Fruit fly (Drosophila melanogaster): ENCODE data around the gene CG32365.

CG32365 gene

DNA sequence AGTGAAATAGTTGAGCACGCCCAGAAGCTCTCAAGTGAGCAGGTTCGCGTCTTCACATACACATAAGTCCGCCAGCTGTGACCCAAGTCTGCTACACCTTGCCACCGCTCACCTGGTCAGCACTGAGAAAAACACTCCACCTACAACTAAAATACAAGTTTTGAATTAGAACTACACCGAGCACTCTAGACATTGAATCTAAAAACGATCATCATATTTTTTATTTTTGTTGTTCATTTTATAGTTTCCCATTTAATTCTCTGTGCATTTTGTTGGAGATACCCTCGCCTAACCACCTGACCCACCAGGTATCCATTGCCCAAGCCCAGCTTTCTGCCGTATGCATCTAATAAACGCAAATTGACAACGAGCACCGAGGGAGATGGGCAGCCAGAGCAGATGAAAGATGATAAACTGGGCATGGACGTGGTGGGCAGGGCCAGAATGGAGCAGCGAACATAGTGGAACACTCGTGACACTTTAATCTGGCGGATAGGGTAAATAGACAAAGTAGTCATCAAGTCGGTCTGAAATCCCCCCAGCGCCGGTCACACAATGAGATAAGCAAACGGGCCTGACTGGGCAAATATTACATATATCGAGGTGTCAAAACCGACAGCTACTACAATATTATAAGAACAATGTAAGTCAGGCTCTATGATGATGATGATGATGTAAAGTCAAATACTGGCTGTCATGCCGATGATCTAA lies 27.4 kb upstream of the CG32365 start (continued):
- TF ChIP-seq CG3281 (GFP tag; optimal IDR thresholded peaks at IDR 0.05) (no peak), Atf-2 (GFP tag; optimal IDR thresholded peaks at IDR 0.05) (no peak), pzg (GFP tag; optimal IDR thresholded peaks at IDR 0.05) (no peak), B-H2 (GFP tag; optimal IDR thresholded peaks at IDR 0.05) (no peak), wek (GFP tag; optimal IDR thresholded peaks at IDR 0.05) (no peak), hb (GFP tag; IDR thresholded peaks at IDR 0.05; ENCODE audit: partially characterized antibody) (no peak), B-H1 (GFP tag; IDR thresholded peaks at IDR 0.05) (peak; percentile 44; the same call in 2 of the 3 replicates), Six4 (GFP tag; optimal IDR thresholded peaks at IDR 0.05) (no peak), Poxn (GFP tag; IDR thresholded peaks at IDR 0.05) (no peak), exex (tag; optimal IDR thresholded peaks at IDR 0.05) (no peak), mam (GFP tag; optimal IDR thresholded peaks at IDR 0.05) (peak; percentile 18), NfI (GFP tag; optimal IDR thresholded peaks at IDR 0.05) (no peak), Hr78 (GFP tag; optimal IDR thresholded peaks at IDR 0.05) (peak in 1 of 2 experiments; percentile 58), CG12744 (GFP tag; optimal IDR thresholded peaks at IDR 0.05) (no peak), ind (GFP tag; optimal IDR thresholded peaks at IDR 0.05) (no peak), CG11247 (GFP tag; IDR thresholded peaks at IDR 0.05) (no peak), dm (GFP tag; optimal IDR thresholded peaks at IDR 0.05) (no peak), CG6683 (GFP tag; optimal IDR thresholded peaks at IDR 0.05) (no peak), Aef1 (GFP tag; IDR thresholded peaks at IDR 0.05) (0 out of 3 replicates have a peak, but pooled peaks have one; percentile 18), peb (GFP tag; IDR thresholded peaks at IDR 0.05) (no peak), MBD-R2 (GFP tag; IDR thresholded peaks at IDR 0.05) (no peak), CG2712 (tag; optimal IDR thresholded peaks at IDR 0.05) (peak; percentile 15), ase (GFP tag; IDR thresholded peaks at IDR 0.05) (no peak; the same call in 2 of the 3 replicates), zf30C (GFP tag; optimal IDR thresholded peaks at IDR 0.05) (no peak), slp2 (GFP tag; optimal IDR thresholded peaks at IDR 0.05) (no peak), CG17912 (GFP tag; optimal IDR thresholded peaks at IDR 0.05) (no peak), ci (GFP tag; IDR thresholded peaks at IDR 0.05) (no peak), CG15696 (tag; optimal IDR thresholded peaks at IDR 0.05) (no peak), Rx (GFP tag; IDR thresholded peaks at IDR 0.05) (no peak)

dm6 chr3L:7842117-7842516 lies 26.7 kb upstream of the CG32365 start:
- TF ChIP-seq toy (GFP tag; IDR thresholded peaks at IDR 0.05) (no peak), tgo (GFP tag; IDR thresholded peaks at IDR 0.05) (no peak), wor (GFP tag; IDR thresholded peaks at IDR 0.05) (no peak), zf30C (GFP tag; optimal IDR thresholded peaks at IDR 0.05) (no peak), CG33213 (GFP tag; optimal IDR thresholded peaks at IDR 0.05) (no peak), Lpt (GFP tag; optimal IDR thresholded peaks at IDR 0.05) (no peak), ro (GFP tag; IDR thresholded peaks at IDR 0.05) (no peak), CG7987 (GFP tag; optimal IDR thresholded peaks at IDR 0.05) (no peak), mirr (GFP tag; optimal IDR thresholded peaks at IDR 0.05) (peak; percentile 10), exex (tag; optimal IDR thresholded peaks at IDR 0.05) (peak; percentile 93), CG17361 (GFP tag; IDR thresholded peaks at IDR 0.05) (no peak), CG12155 (GFP tag; optimal IDR thresholded peaks at IDR 0.05) (no peak), dysf (GFP tag; IDR thresholded peaks at IDR 0.05) (no peak), Doc2 (GFP tag; IDR thresholded peaks at IDR 0.05) (no peak), E2f2 (GFP tag; IDR thresholded peaks at IDR 0.05) (no peak), CG7556 (GFP tag; optimal IDR thresholded peaks at IDR 0.05) (no peak), CG16813 (GFP tag; IDR thresholded peaks at IDR 0.05; ENCODE audit: partially characterized antibody) (0 out of 3 replicates have a peak, but pooled peaks have one; percentile 6), CG12659 (GFP tag; optimal IDR thresholded peaks at IDR 0.05) (no peak), CHES-1-like (GFP tag; optimal IDR thresholded peaks at IDR 0.05) (no peak), Scr (GFP tag; IDR thresholded peaks at IDR 0.05; ENCODE audit: partially characterized antibody) (no peak), crol (GFP tag; IDR thresholded peaks at IDR 0.05) (no peak), CG17186 (GFP tag; optimal IDR thresholded peaks at IDR 0.05) (no peak), oc (tag; optimal IDR thresholded peaks at IDR 0.05) (no peak), Hsf (GFP tag; optimal IDR thresholded peaks at IDR 0.05) (no peak), Meics (GFP tag; optimal IDR thresholded peaks at IDR 0.05) (no peak)

Measured in whole organism, embryonic.